Fruit fly (Drosophila melanogaster) Kc167 (cell line): Measurements from ENCODE around the gene Efhc1.1.
"Not testable (repeated sequence)": the region's sequence is repeated elsewhere in the genome, so short reads cannot be mapped to it uniquely, and the experiment has no call there.

Experiments
- Myc ChIP-seq: fragments of >200 bp; optimal IDR thresholded peaks from 2 replicates; lab custom pipeline; 2017; ENCODE audit warnings: missing external identifiers
- Sin3A ChIP-seq: fragments of >200 bp; optimal IDR thresholded peaks from 2 replicates; lab custom pipeline; 2018; ENCODE audit warnings: missing external identifiers
- h ChIP-seq: fragments of >200 bp; optimal IDR thresholded peaks from 3 replicates; lab custom pipeline; 2018; ENCODE audit warnings: missing external identifiers
- insv ChIP-seq: fragments of >200 bp; optimal IDR thresholded peaks from 3 replicates; lab custom pipeline; 2018; ENCODE audit warnings: missing external identifiers
- psq ChIP-seq: fragments of >200 bp; optimal IDR thresholded peaks from 2 replicates; lab custom pipeline; 2017; ENCODE audit warnings: missing external identifiers
- ttk ChIP-seq: sonication (Bioruptor generic); optimal IDR thresholded peaks from 2 replicates; lab custom pipeline; 2017; ENCODE audit warnings: missing external identifiers

The Efhc1.1 gene

dm6 chrX:15805523-15805922 is 22.0 kb upstream of the Efhc1.1 start:
- TF ChIP-seq h (lab: Kevin White, UChicago): no peak
- TF ChIP-seq Myc: no peak
- no peak for TF ChIP-seq insv
- no peak for TF ChIP-seq psq (lab: Kevin White, UChicago)
- TF ChIP-seq Sin3A (lab: Kevin White, UChicago): no peak
- no peak for TF ChIP-seq ttk

- no peak for TF ChIP-seq Myc
- TF ChIP-seq Sin3A (lab: Kevin White, UChicago): no peak
- no peak for TF ChIP-seq h (lab: Kevin White, UChicago)
- TF ChIP-seq psq (lab: Kevin White, UChicago): no peak
- TF ChIP-seq ttk: no peak
- TF ChIP-seq insv: no peak
Measured at dm6 chrX:15804790-15805189, 21.3 kb upstream of the Efhc1.1 start.

- TF ChIP-seq ttk (no peak), Sin3A (lab: Kevin White, UChicago) (no peak), h (lab: Kevin White, UChicago) (no peak), psq (lab: Kevin White, UChicago) (no peak), insv (no peak), Myc (no peak)
Measured at dm6 chrX:15803764-15804563, 20.5 kb upstream of the Efhc1.1 start, which contains the start of the genes PGRP-LE and sd. Gene PGRP-LE (minus strand): TSS chrX:15803880. Gene sd (plus strand): TSS chrX:15804370.

- no peak for TF ChIP-seq h (lab: Kevin White, UChicago)
- TF ChIP-seq insv: no peak
- TF ChIP-seq ttk: no peak
- TF ChIP-seq psq (lab: Kevin White, UChicago): no peak
- no peak for TF ChIP-seq Myc
- TF ChIP-seq Sin3A (lab: Kevin White, UChicago): no peak
Measured at dm6 chrX:15802880-15803650, 19.6 kb upstream of the Efhc1.1 start.

- TF ChIP-seq Myc; ttk; h (lab: Kevin White, UChicago): not testable (repeated sequence)
Measured at dm6 chrX:15799085-15799557, 15.6 kb upstream of the Efhc1.1 start, which contains the start of the genes sordd2 and CG15602. Gene sordd2 (minus strand): TSS chrX:15799162. Gene CG15602 (plus strand): TSS chrX:15799426.

- not testable (repeated sequence) for TF ChIP-seq psq (lab: Kevin White, UChicago); ttk; insv
Measured at dm6 chrX:15795951-15796443, 12.5 kb upstream of the Efhc1.1 start, which contains the start of gene sordd1. Gene sordd1 (minus strand): TSS chrX:15796028.

- no peak for TF ChIP-seq Sin3A (lab: Kevin White, UChicago)
- no peak for TF ChIP-seq insv
- TF ChIP-seq ttk: no peak
- TF ChIP-seq psq (lab: Kevin White, UChicago): no peak
- no peak for TF ChIP-seq h (lab: Kevin White, UChicago)
- TF ChIP-seq Myc: no peak
Measured at dm6 chrX:15788235-15789187, 5.0 kb upstream of the Efhc1.1 start, which contains the start of gene Rhp. Gene Rhp (plus strand): TSS chrX:15788897.

- no peak for TF ChIP-seq insv
- TF ChIP-seq ttk: no peak
- TF ChIP-seq h (lab: Kevin White, UChicago): no peak
- no peak for TF ChIP-seq Sin3A (lab: Kevin White, UChicago)
- no peak for TF ChIP-seq psq (lab: Kevin White, UChicago)
- TF ChIP-seq Myc: no peak
Measured at dm6 chrX:15786242-15786641, 2.7 kb upstream of the Efhc1.1 start.

- TF ChIP-seq insv: no peak
- TF ChIP-seq psq (lab: Kevin White, UChicago): no peak
- no peak for TF ChIP-seq Myc
- TF ChIP-seq h (lab: Kevin White, UChicago): no peak
- TF ChIP-seq Sin3A (lab: Kevin White, UChicago): no peak
- no peak for TF ChIP-seq ttk
Measured at dm6 chrX:15785429-15786239, 2.1 kb upstream of the Efhc1.1 start, which contains the start of the genes Paf-AHalpha and mRpS30. Gene Paf-AHalpha (minus strand): TSS chrX:15785583. Gene mRpS30 (plus strand): TSS chrX:15786047.

dm6 chrX:15778846-15779245 is 4.7 kb downstream of the Efhc1.1 start, which contains the start of gene CG43673:
Gene CG43673 (plus strand): TSS chrX:15779146.
- TF ChIP-seq insv (no peak), Sin3A (lab: Kevin White, UChicago) (no peak), ttk (no peak), Myc (no peak), psq (lab: Kevin White, UChicago) (no peak), h (lab: Kevin White, UChicago) (no peak)
